Worm (Caenorhabditis elegans) whole organism, dauer: ENCODE measurements around the gene R07C3.13.
"Not testable (repeated sequence)": the region's sequence is repeated elsewhere in the genome, so short reads cannot be mapped to it uniquely, and the experiment has no call there.

Experiments
- unc-62 ChIP-seq: sonication (generic microtip); optimal IDR thresholded peaks from 2 replicates; lab custom pipeline; 2017; ENCODE audit warnings: missing biosample characterization, missing genetic modification reagents, missing genetic modification characterization

The R07C3.13 gene

DNA sequence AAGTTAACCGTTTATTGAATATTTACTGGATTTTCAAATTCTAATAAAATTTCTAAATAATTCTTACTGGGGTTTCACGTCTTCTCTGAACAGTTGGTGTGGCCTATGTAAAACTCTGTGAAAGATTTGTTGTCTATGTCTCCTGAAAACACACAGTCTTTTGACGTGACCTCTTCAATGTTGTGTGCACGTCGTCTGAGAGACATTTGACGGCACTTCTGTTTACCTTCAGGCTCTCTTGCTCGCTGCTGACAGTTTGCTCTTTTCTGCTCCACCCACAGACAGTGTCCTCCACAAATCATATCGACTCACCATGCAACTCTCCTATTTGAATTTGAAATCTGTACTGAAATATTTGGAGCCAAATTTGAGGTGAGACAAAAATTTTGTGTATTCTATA lies 3.6 kb upstream of the R07C3.13 start, which contains the start of gene fbxc-34:
Gene fbxc-34 (plus strand): TSS at position 301 of the 400 bp plus-strand sequence.
- TF ChIP-seq unc-62 (GFP tag; lab: Kevin White, UChicago) = not testable (repeated sequence)

DNA sequence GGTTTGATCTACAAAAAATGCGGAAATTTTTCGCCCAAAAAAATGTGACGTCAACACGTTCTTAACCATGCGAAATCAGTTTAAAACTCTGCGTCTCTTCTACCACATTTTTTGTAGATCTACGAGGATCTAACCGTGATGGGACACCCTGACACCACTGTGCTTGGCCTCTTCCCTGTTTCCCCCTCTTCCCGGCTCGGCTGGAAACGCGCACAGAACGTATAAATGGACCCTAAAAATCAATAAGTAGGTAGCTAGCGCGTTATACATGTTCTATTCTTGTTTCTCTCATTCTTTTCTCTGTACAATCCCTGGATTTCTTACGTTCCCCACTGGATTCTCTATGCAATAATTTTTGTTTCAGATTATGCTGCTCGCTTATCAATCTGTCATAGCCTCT lies 3.7 kb downstream of the R07C3.13 start, which contains the start of gene fbxc-28:
Gene fbxc-28 (plus strand): TSS at position 301 of the 400 bp plus-strand sequence.
- no peak for TF ChIP-seq unc-62 (GFP tag; lab: Kevin White, UChicago)

DNA sequence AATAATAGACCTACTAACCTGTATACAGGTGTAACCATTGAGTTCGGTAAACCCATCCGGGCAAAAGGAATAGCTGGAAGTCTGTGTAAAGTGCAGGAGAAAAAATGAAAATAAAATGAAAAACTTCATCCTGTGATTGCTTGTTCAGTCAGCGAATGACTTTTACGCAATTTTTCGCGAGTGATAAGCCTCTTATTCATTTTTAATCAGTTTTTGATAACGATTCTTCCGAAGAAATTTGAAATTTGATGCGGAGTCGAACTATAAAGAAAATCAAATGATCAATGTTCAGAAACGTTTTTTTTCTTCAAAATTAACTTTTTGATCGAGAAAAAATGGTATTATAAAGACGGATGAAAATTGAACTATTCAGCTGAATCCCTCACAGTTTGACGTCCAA lies 4.5 kb downstream of the R07C3.13 start:
- no peak for TF ChIP-seq unc-62 (GFP tag; lab: Kevin White, UChicago)

DNA sequence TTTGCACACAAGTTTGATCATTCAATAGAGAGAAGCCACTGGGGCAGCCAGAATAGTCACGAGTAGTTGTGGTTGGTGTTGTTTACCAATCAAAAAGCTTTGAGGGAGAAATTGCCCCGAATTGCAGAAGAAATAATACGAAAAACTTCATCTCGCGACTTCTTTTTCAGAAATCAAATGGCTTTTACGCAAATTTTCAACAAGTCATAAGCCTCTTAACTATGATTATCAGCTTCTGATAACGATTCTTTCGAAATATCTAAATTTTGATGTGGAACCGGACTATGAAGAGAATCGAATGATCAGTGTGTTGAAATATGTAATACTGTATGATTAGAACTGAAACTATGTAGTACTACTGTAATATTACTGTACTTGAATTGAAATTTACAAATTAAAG lies 6.9 kb downstream of the R07C3.13 start:
- no peak for TF ChIP-seq unc-62 (GFP tag; lab: Kevin White, UChicago)

DNA sequence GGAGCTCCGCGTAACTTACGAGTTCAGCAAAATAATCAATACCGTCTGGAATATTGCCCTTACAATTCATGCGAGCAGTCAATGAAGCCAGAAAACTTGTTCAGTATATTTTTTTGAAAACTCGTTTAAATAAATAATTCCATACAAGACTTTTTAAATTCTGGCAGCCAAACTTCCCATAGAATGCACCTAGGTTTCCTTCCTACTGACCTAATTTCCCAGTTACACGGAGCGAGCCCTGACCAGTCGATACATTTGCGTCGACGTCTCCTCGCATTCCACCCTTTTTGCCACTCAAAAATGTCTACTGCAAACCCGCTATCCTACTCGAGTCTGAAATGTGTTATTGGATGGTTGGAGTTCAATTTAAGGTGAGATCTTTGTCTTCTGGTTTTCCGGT lies 9.9 kb downstream of the R07C3.13 start, which contains the start of gene fbxc-30:
Gene fbxc-30 (plus strand): TSS at position 301 of the 400 bp plus-strand sequence.
- no peak for TF ChIP-seq unc-62 (GFP tag; lab: Kevin White, UChicago)

DNA sequence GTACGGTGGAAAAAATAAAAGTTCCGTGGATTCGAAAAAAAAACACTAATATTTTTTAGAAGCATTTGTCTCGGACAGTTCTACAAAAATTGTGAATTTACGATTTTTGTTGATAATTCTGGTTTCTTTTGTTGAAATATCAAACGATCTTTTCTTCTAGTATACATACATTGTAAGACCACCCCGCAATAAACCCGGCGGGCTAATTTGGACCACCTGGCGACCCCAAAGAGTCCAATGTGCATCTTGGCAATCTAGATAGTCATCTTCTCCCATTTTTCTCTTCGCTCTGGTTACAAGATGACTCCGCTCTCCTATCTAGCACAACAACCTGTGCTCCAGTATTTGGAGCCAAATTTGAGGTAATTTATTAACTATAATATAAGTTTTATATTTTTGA lies 11.5 kb downstream of the R07C3.13 start, which contains the start of gene fbxc-29:
Gene fbxc-29 (plus strand): TSS at position 301 of the 400 bp plus-strand sequence.
- TF ChIP-seq unc-62 (GFP tag; lab: Kevin White, UChicago) = no peak

DNA sequence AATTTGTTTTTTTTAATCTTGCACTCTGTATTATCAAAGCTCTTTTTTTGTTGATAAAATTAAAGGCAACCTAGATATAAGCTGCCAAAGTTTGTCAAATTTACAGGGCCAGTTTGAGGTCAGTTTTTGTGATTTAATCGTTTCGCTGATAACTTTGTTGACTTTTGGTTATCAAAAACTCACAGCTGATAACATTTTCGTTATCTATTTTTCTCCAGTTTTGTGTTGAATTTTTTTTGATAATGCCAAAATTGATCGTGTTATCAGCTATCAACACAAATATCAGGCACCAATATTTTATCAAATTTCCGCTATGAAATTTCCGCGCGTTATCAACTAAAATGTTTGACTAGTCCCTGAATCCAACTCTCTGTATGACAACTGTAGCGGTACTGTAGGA lies 12.0 kb downstream of the R07C3.13 start:
- no peak for TF ChIP-seq unc-62 (GFP tag; lab: Kevin White, UChicago)

DNA sequence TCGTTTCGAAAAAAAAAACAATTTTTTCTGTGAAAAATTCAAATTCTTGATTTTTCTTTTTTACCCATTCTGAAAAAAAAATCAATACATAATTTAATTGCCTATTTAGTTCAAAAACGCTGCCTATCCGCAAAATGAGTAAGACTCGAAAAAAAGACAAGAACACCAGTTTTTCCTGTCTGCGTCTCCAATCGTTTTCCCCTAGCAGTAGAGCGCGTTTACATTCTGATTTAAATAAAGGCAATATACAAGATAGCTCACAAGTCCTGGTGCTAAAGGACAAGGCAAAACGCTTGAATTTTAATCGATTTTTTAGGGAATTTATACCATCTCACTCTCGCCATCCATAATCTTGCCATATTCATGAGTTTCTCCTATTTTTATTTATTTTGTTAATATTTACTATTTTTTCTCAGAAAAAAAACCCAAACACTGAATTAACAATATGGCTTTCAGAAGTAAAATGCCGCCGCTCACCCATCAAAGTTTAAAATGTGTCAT lies 14.0 kb downstream of the R07C3.13 start, which contains the start of gene fbxc-33:
Gene fbxc-33 (plus strand): TSS at position 451 of the 501 bp plus-strand sequence.
- no peak for TF ChIP-seq unc-62 (GFP tag; lab: Kevin White, UChicago)

DNA sequence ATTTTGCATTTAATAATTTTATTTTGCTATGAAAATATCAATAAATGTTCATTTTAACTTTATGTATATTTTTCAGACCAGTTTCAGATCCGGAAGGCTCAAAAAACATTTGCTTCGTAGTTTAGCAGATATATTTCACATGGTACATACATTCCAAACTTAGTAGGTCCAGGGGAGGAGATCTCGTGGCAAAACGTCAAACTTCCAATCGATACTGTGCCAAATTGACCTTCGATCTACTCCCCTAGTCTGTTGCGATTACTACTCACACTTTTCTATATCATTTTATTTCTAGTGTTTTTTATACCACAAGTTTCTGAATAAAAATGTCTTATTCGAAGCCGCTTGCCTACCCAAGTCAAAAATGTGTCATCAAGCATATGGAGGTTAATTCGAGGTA lies 15.6 kb downstream of the R07C3.13 start, which contains the start of gene fbxc-31:
Gene fbxc-31 (plus strand): TSS at position 301 of the 400 bp plus-strand sequence.
- TF ChIP-seq unc-62 (GFP tag; lab: Kevin White, UChicago) = no peak

DNA sequence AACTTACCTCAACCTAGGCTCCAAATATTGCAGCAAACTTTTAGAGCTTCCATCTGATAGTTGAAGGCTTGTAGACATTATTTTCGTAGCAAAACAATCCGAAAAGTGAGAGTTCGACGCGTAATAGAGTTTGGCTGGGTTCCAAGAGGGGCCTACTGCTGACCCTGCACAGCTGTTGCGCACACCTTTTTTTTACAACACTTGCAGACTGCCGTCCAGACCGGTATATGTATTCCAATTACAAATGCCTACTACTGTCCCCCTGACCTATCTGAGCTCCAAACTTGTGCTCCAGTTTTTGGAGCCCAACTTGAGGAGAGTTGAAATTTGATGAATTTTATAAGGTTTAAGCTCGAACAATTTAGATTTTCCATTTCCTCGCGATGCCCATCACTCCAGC lies 17.7 kb downstream of the R07C3.13 start, which contains the start of the genes fbxc-24 and fbxc-27:
Gene fbxc-24 (minus strand): TSS at position 101 of the 400 bp plus-strand sequence.
Gene fbxc-27 (plus strand): TSS at position 216 of the 400 bp plus-strand sequence.
- no peak for TF ChIP-seq unc-62 (GFP tag; lab: Kevin White, UChicago)

DNA sequence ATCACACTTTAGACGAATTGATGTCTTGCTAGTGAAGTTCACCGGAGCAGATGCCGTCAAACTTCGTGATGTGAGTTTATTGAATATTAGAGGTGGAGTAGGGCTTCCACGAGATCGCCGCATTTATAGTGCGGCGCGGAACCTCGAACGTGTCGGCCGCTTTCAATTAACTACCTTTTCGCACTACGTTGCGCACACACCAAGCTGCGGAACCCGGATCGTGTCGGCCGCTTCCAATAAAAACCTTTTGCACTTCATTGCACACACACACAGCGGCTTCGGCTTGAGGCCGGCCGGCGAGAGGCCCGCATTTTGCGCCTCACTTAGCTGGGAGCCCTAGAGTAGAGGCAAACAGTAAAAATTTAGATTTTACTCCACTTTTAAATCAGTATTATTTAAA lies 21.9 kb downstream of the R07C3.13 start:
- no peak for TF ChIP-seq unc-62 (GFP tag; lab: Kevin White, UChicago)

DNA sequence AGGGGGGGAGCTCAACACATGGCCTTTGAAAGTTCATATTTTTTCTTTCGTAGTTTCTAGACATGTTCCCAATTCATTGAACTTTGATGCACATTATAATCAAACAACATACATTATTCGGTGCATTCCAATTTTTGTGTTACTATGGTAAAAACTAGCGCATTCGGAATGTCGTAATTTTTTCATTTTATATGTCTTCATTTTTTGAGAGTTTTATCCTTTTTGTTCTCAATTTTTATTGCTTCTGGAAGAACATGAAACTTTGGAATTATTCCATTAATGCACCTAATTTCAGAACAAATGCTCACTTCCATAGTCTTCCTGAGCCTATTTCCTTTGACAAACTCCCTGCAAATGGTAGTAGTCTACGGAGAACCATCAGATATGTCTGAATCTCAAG lies 25.6 kb downstream of the R07C3.13 start, which contains the start of gene T07D3.2:
Gene T07D3.2 (plus strand): TSS at position 301 of the 400 bp plus-strand sequence.
- TF ChIP-seq unc-62 (GFP tag; lab: Kevin White, UChicago) = no peak

DNA sequence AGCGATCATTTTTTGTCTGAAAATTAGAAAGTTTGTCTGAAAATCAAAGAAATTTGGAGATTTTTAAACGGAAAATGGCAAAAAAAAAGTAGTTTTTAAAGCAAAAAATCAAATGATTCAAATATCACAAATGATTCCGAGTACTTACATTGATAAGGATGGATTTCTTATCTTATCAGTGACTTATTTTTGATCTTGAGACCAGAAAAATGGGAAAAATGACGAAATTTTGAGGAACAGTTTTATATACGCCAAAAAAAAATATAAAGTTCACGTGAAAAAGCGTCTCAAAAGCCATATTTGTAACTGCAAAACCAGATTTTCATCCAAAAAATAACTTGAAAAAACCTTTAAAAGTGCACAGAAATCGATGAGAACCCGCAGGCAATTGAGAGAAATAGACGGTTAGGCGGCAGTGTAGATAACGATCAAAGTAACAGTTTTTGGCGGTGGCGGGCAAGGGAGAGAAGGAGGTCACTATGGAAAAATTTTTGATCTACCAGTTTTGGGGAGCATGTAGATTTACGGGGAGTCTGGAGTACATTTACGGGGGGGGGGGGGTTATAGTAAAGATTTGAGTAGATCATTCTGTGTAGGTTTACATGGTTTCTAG lies 26.4 kb downstream of the R07C3.13 start, which contains the start of gene T07D3.9:
Gene T07D3.9 (minus strand): TSS at position 194 of the 613 bp plus-strand sequence.
- no peak for TF ChIP-seq unc-62 (GFP tag; lab: Kevin White, UChicago)

DNA sequence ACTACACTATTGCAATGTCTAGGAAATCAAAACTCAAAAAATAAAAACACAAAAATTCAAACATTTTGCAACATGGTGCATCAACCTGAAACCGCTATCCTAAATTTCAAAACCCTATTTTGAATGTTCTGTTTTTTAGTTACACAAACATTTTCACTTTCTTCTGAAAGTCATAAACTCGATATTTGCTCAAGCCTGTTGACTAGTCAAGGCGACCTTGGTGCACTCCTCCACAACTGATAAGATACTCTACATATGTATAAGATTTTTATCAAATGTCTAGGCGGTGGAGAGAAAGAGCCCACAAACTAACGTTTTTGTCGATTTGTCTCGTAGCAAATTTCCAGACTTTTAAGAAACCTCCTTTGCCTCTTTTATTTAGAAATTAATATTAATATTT lies 39.2 kb downstream of the R07C3.13 start, which contains the start of gene T07D3.4:
Gene T07D3.4 (plus strand): TSS at position 286 of the 400 bp plus-strand sequence.
- no peak for TF ChIP-seq unc-62 (GFP tag; lab: Kevin White, UChicago)

DNA sequence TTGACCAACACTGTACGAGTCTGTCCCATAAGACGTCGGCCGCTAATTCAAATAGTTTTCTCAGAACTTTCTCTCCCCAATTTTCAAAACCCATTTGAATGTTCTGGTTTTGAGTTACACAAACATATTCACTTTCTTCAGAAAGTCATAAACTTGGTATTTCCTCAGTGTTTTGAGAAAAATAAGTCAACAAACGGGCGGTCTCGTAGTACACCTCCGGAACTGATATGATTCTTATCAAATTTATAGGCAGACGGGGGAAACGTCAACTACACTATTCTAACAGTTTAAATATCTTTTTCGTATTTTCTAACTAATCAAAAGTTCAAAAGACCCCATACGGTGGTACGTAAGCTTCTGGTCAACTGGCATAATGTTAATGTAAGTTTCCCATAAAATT lies 43.0 kb downstream of the R07C3.13 start:
- TF ChIP-seq unc-62 (GFP tag; lab: Kevin White, UChicago) = no peak

DNA sequence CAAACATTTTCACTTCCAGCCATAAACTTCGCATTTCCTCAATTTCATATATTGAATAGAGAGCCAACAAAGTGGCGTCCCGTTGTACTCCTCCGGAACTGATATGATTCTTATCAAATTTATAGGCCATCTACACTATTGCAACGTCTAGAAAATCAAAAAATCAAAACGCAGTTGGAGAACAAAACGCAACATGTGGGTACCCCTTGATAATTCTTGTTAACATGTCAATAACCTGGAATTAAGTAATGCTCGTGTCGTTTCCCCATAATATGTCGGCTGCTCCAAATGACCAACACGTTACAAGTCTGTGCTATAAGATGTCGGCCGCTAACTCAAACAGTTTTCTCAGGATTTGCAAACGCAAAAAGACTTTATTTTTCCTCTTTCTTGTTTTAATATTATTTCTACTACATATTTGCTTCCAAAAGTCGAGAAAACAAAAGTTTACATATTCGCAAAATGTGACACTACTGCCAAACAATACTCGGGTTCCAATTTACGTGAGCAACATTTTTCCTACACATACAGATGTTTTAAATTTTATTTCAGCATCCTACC lies 46.5 kb downstream of the R07C3.13 start:
- TF ChIP-seq unc-62 (GFP tag; lab: Kevin White, UChicago) = no peak
